Fruit fly (Drosophila melanogaster) whole organism, embryonic: ENCODE measurements around the gene Dpy-30L1.

Experiments
- Ada2b ChIP-seq: fragments of 200-800 bp; sonication (Bioruptor generic); IDR thresholded peaks from 2 replicates; pipeline ENCODE4 v1.3.6; 2022; ENCODE audit warnings: missing biosample characterization, missing genetic modification characterization
- Aef1 ChIP-seq: fragments of 200-800 bp; sonication (Bioruptor generic); IDR thresholded peaks from 3 replicates; pipeline ENCODE4 v1.3.6; 2022; ENCODE audit warnings: missing biosample characterization, missing genetic modification characterization
- Atf3 ChIP-seq: fragments of 200-800 bp; sonication (Bioruptor generic); optimal IDR thresholded peaks from 3 replicates; lab custom pipeline; 2016; ENCODE audit warnings: missing biosample characterization, missing genetic modification characterization
- Awh ChIP-seq: fragments of 200-800 bp; sonication (Bioruptor generic); IDR thresholded peaks from 2 replicates; pipeline ENCODE4, ENCODE4 v1.3.6; 2022; ENCODE audit warnings: missing biosample characterization, missing genetic modification characterization
- CG11504 ChIP-seq: fragments of 200-800 bp; sonication (Bioruptor generic); optimal IDR thresholded peaks from 3 replicates; lab custom pipeline; 2019; ENCODE audit warnings: missing biosample characterization, mild to moderate bottlenecking, missing genetic modification characterization, moderate library complexity
- CG13894 ChIP-seq: fragments of 200-800 bp; sonication (Bioruptor generic); optimal IDR thresholded peaks from 3 replicates; lab custom pipeline; 2018; ENCODE audit warnings: missing biosample characterization, mild to moderate bottlenecking, missing genetic modification characterization, moderate library complexity
- CG1602 ChIP-seq: fragments of 200-800 bp; sonication (Bioruptor generic); optimal IDR thresholded peaks from 3 replicates; lab custom pipeline; 2016; ENCODE audit warnings: missing biosample characterization, missing genetic modification characterization
- CG1647 ChIP-seq: fragments of 200-800 bp; sonication (Bioruptor generic); optimal IDR thresholded peaks from 3 replicates; lab custom pipeline; 2016; ENCODE audit warnings: missing biosample characterization, missing genetic modification characterization
- CG1792 ChIP-seq: fragments of 200-800 bp; sonication (Bioruptor generic); optimal IDR thresholded peaks from 2 replicates; lab custom pipeline; 2016; ENCODE audit warnings: missing biosample characterization, missing genetic modification characterization
- CG18476 ChIP-seq: fragments of 200-800 bp; sonication (Bioruptor generic); optimal IDR thresholded peaks from 2 replicates; lab custom pipeline; 2016; ENCODE audit warnings: missing biosample characterization, mild to moderate bottlenecking, missing genetic modification characterization
- CG2120 ChIP-seq: fragments of 200-800 bp; sonication (Bioruptor generic); optimal IDR thresholded peaks from 3 replicates; lab custom pipeline; 2016; ENCODE audit warnings: missing biosample characterization, missing genetic modification characterization
- CG2199 ChIP-seq: fragments of 200-800 bp; sonication (Bioruptor generic); IDR thresholded peaks from 3 replicates; pipeline ENCODE4 v1.3.6; 2022; ENCODE audit warnings: missing biosample characterization, missing genetic modification characterization
- CG30403 ChIP-seq: fragments of 200-800 bp; sonication (Bioruptor generic); optimal IDR thresholded peaks from 3 replicates; lab custom pipeline; 2016; ENCODE audit warnings: missing biosample characterization, missing genetic modification characterization
- CG32767 ChIP-seq: fragments of 200-800 bp; sonication (Bioruptor generic); IDR thresholded peaks from 2 replicates; pipeline ENCODE4 v1.3.6; 2022; ENCODE audit warnings: missing biosample characterization, missing genetic modification characterization
- CG32772 ChIP-seq: fragments of 200-800 bp; sonication (Bioruptor generic); IDR thresholded peaks from 2 replicates; pipeline ENCODE4 v1.3.6; 2022; ENCODE audit warnings: missing biosample characterization, missing genetic modification characterization
- CG34422 ChIP-seq: fragments of 200-800 bp; sonication (Bioruptor generic); IDR thresholded peaks from 3 replicates; pipeline ENCODE4 v1.3.6; 2022; ENCODE audit warnings: missing biosample characterization, missing genetic modification characterization
- CG6689 ChIP-seq: fragments of 200-800 bp; sonication (Bioruptor generic); IDR thresholded peaks from 2 replicates; pipeline ENCODE4 v1.3.6; 2022; ENCODE audit warnings: missing biosample characterization, missing genetic modification characterization
- CG6813 ChIP-seq: fragments of 200-800 bp; sonication (Bioruptor generic); optimal IDR thresholded peaks from 2 replicates; lab custom pipeline; 2017; ENCODE audit warnings: missing biosample characterization, missing genetic modification characterization, mild to moderate bottlenecking, moderate library complexity, missing genetic modification reagents
- CG7786 ChIP-seq: fragments of 200-800 bp; sonication (Bioruptor generic); optimal IDR thresholded peaks from 2 replicates; lab custom pipeline; 2016; ENCODE audit warnings: missing biosample characterization, missing genetic modification characterization
- CG8089 ChIP-seq: fragments of 200-800 bp; sonication (Bioruptor generic); optimal IDR thresholded peaks from 3 replicates; lab custom pipeline; 2016; ENCODE audit warnings: missing biosample characterization, missing genetic modification characterization
- CTCF ChIP-seq: fragments of 200-800 bp; sonication (Bioruptor generic); optimal IDR thresholded peaks from 2 replicates; lab custom pipeline; 2017; ENCODE audit warnings: missing biosample characterization, mild to moderate bottlenecking, missing genetic modification characterization, moderate library complexity
- Chrac-16 ChIP-seq: fragments of 200-800 bp; sonication (Bioruptor generic); optimal IDR thresholded peaks from 3 replicates; lab custom pipeline; 2016; ENCODE audit warnings: missing biosample characterization, missing genetic modification characterization
- CrebB ChIP-seq: fragments of 200-800 bp; sonication (Bioruptor generic); optimal IDR thresholded peaks from 3 replicates; lab custom pipeline; 2018; ENCODE audit warnings: missing biosample characterization, mild to moderate bottlenecking, missing genetic modification characterization
- D ChIP-seq, 2 experiments: fragments of 200-800 bp in 1 of 2; fragments of >200 bp in 1 of 2; sonication (Bioruptor generic) in 1 of 2; optimal IDR thresholded peaks; 2 replicates in 1 of 2; 3 replicates in 1 of 2; lab custom pipeline; 2017; ENCODE audit warnings: mild to moderate bottlenecking in 1 of 2, missing biosample characterization in 1 of 2, missing genetic modification characterization in 1 of 2, missing genetic modification reagents in 1 of 2
- GATAe ChIP-seq: fragments of 200-800 bp; sonication (Bioruptor generic); conservative IDR thresholded peaks from 2 replicates; pipeline ENCODE4 v1.3.6; 2022; ENCODE audit warnings: missing biosample characterization, missing genetic modification characterization
- HLH4C ChIP-seq: fragments of 200-800 bp; sonication (Bioruptor generic); IDR thresholded peaks from 3 replicates; pipeline ENCODE4 v1.3.6; 2022; ENCODE audit warnings: missing biosample characterization, missing genetic modification characterization; ENCODE audit not compliant: partially characterized antibody
- Hr78 ChIP-seq, 2 experiments: fragments of 200-800 bp in 1 of 2; fragments of >200 bp in 1 of 2; sonication (Bioruptor generic) in 1 of 2; optimal IDR thresholded peaks; 2 replicates each; lab custom pipeline; 2017 to 2019; ENCODE audit warnings: missing biosample characterization in 2 of 2, missing genetic modification characterization in 2 of 2, mild to moderate bottlenecking in 1 of 2, moderate library complexity in 1 of 2
- Optix ChIP-seq: fragments of 200-800 bp; sonication (Bioruptor generic); IDR thresholded peaks from 3 replicates; pipeline ENCODE4 v1.3.6; 2022; ENCODE audit warnings: missing biosample characterization, missing genetic modification characterization
- ap ChIP-seq: fragments of 200-800 bp; sonication (Bioruptor generic); IDR thresholded peaks from 2 replicates; pipeline ENCODE4 v1.3.6; 2022; ENCODE audit warnings: missing biosample characterization, missing genetic modification characterization
- ara ChIP-seq: fragments of 200-800 bp; sonication (Bioruptor generic); IDR thresholded peaks from 2 replicates; pipeline ENCODE4 v1.3.6; 2022; ENCODE audit warnings: missing biosample characterization, missing genetic modification characterization
- bsh ChIP-seq, 2 experiments: fragments of 200-800 bp; sonication (Bioruptor generic); optimal IDR thresholded peaks; 2 replicates each; lab custom pipeline; 2017 to 2018; ENCODE audit warnings: mild to moderate bottlenecking in 2 of 2, missing biosample characterization in 2 of 2, missing genetic modification characterization in 2 of 2, moderate library complexity in 1 of 2
- cad ChIP-seq: fragments of >200 bp; optimal IDR thresholded peaks from 2 replicates; lab custom pipeline; 2017; ENCODE audit warnings: missing biosample characterization, missing genetic modification characterization
- cas ChIP-seq: fragments of 200-800 bp; sonication (Bioruptor generic); IDR thresholded peaks from 2 replicates; pipeline ENCODE4 v1.3.6; 2022; ENCODE audit warnings: missing biosample characterization, missing genetic modification characterization
- crp ChIP-seq, 2 experiments: fragments of 200-800 bp; sonication (Bioruptor generic); optimal IDR thresholded peaks; 2 replicates in 1 of 2; 3 replicates in 1 of 2; lab custom pipeline; 2017; ENCODE audit warnings: missing biosample characterization in 2 of 2, missing genetic modification characterization in 2 of 2, mild to moderate bottlenecking in 1 of 2, moderate library complexity in 1 of 2
- dmrt99B ChIP-seq: fragments of 200-800 bp; sonication (Bioruptor generic); optimal IDR thresholded peaks from 2 replicates; lab custom pipeline; 2018; ENCODE audit warnings: missing biosample characterization, mild to moderate bottlenecking, missing genetic modification characterization, moderate library complexity
- gcm2 ChIP-seq: fragments of 200-800 bp; sonication (Bioruptor generic); optimal IDR thresholded peaks from 2 replicates; lab custom pipeline; 2016; ENCODE audit warnings: missing biosample characterization, missing genetic modification characterization
- gfzf ChIP-seq: fragments of 200-800 bp; sonication (Bioruptor generic); optimal IDR thresholded peaks from 2 replicates; lab custom pipeline; 2016; ENCODE audit warnings: missing biosample characterization, mild to moderate bottlenecking, missing genetic modification characterization, moderate library complexity
- gsb ChIP-seq: fragments of 200-800 bp; sonication (Bioruptor generic); IDR thresholded peaks from 2 replicates; pipeline ENCODE4 v1.3.6; 2022; ENCODE audit warnings: missing biosample characterization, missing genetic modification characterization
- ken ChIP-seq: fragments of 200-800 bp; sonication (Bioruptor generic); IDR thresholded peaks from 3 replicates; pipeline ENCODE4 v1.3.6; 2022; ENCODE audit warnings: missing biosample characterization, missing genetic modification characterization
- lab ChIP-seq: fragments of 200-800 bp; sonication (Bioruptor generic); optimal IDR thresholded peaks from 3 replicates; lab custom pipeline; 2017; ENCODE audit warnings: missing biosample characterization, missing genetic modification characterization, mild to moderate bottlenecking, moderate library complexity, missing genetic modification reagents
- mld ChIP-seq: fragments of 200-800 bp; sonication (Bioruptor generic); IDR thresholded peaks from 3 replicates; pipeline ENCODE4 v1.3.6; 2022; ENCODE audit warnings: missing biosample characterization, missing genetic modification characterization; ENCODE audit not compliant: partially characterized antibody
- repo ChIP-seq: fragments of 200-800 bp; sonication (Bioruptor generic); optimal IDR thresholded peaks from 2 replicates; lab custom pipeline; 2016; ENCODE audit warnings: missing biosample characterization, missing genetic modification characterization
- row ChIP-seq: fragments of 200-800 bp; sonication (Bioruptor generic); IDR thresholded peaks from 3 replicates; pipeline ENCODE4 v1.3.6; 2022; ENCODE audit warnings: missing biosample characterization, missing genetic modification characterization
- slbo ChIP-seq: fragments of 200-800 bp; sonication (Bioruptor generic); IDR thresholded peaks from 2 replicates; pipeline ENCODE4 v1.3.6; 2022; ENCODE audit warnings: missing biosample characterization, missing genetic modification characterization
- slp2 ChIP-seq: fragments of 200-800 bp; sonication (Bioruptor generic); optimal IDR thresholded peaks from 2 replicates; lab custom pipeline; 2016; ENCODE audit warnings: missing biosample characterization, missing genetic modification characterization
- sqz ChIP-seq: fragments of 200-800 bp; sonication (Bioruptor generic); optimal IDR thresholded peaks from 3 replicates; lab custom pipeline; 2018; ENCODE audit warnings: missing biosample characterization, mild to moderate bottlenecking, missing genetic modification characterization
- sr ChIP-seq: fragments of 200-800 bp; sonication (Bioruptor generic); IDR thresholded peaks from 3 replicates; pipeline ENCODE4 v1.3.6; 2022; ENCODE audit warnings: missing biosample characterization, missing genetic modification characterization
- stwl ChIP-seq: fragments of 200-800 bp; sonication (Bioruptor generic); optimal IDR thresholded peaks from 3 replicates; lab custom pipeline; 2018; ENCODE audit warnings: missing biosample characterization, mild to moderate bottlenecking, missing genetic modification characterization, moderate library complexity
- tx ChIP-seq: fragments of 200-800 bp; sonication (Bioruptor generic); optimal IDR thresholded peaks from 2 replicates; lab custom pipeline; 2016; ENCODE audit warnings: missing biosample characterization, missing genetic modification characterization
- zen ChIP-seq: fragments of 200-800 bp; sonication (Bioruptor generic); optimal IDR thresholded peaks from 3 replicates; lab custom pipeline; 2018; ENCODE audit warnings: missing biosample characterization, mild to moderate bottlenecking, missing genetic modification characterization, moderate library complexity
- zen2 ChIP-seq: fragments of 200-800 bp; sonication (Bioruptor generic); IDR thresholded peaks from 3 replicates; pipeline ENCODE4 v1.3.6; 2022; ENCODE audit warnings: missing biosample characterization, missing genetic modification characterization; ENCODE audit not compliant: partially characterized antibody

Gene Dpy-30L1

dm6 chr2L:10767597-10768188 is 35.2 kb downstream of the Dpy-30L1 start, which contains the start of gene Ubc2 (continued):
- TF ChIP-seq Awh (GFP tag; lab: Robert Waterston, UW) (no peak), CG18476 (GFP tag; lab: Kevin White, UChicago) (no peak), HLH4C (peak; percentile 83), CG32767 (GFP tag; lab: Robert Waterston, UW) (no peak), gfzf (GFP tag; lab: Kevin White, UChicago) (peak; percentile 46), bsh (GFP tag; optimal IDR thresholded peaks at IDR 0.05; lab: Kevin White, UChicago) (no peak), GATAe (GFP tag; lab: Robert Waterston, UW) (no peak), sqz (GFP tag; lab: Kevin White, UChicago) (peak; percentile 14), CG1647 (GFP tag; lab: Kevin White, UChicago) (no peak), gcm2 (GFP tag; lab: Kevin White, UChicago) (no peak), D (optimal IDR thresholded peaks at IDR 0.05; lab: Kevin White, UChicago) (no peak), D (GFP tag; optimal IDR thresholded peaks at IDR 0.05; lab: Kevin White, UChicago) (no peak), row (GFP tag; lab: Robert Waterston, UW) (peak; percentile 57), crp (GFP tag; optimal IDR thresholded peaks at IDR 0.05; lab: Kevin White, UChicago) (peak in 1 of 2 experiments; percentile 61), slbo (peak; percentile 50), CG34422 (GFP tag; lab: Robert Waterston, UW) (peak; percentile 46; the same call in 1 of the 3 replicates), zen2 (GFP tag; lab: Robert Waterston, UW) (peak; percentile 65), Atf3 (GFP tag; lab: Kevin White, UChicago) (no peak), CrebB (tag; lab: Kevin White, UChicago) (no peak), Chrac-16 (GFP tag; lab: Kevin White, UChicago) (no peak), CG6813 (GFP tag; lab: Kevin White, UChicago) (no peak), CG2199 (GFP tag; lab: Robert Waterston, UW) (no peak), Optix (GFP tag; lab: Robert Waterston, UW) (no peak), CG1792 (no peak), CG2120 (peak; percentile 66), cad (GFP tag; lab: Kevin White, UChicago) (peak; percentile 48), Aef1 (no peak), tx (GFP tag; lab: Kevin White, UChicago) (no peak), sr (GFP tag; lab: Robert Waterston, UW) (no peak), CG6689 (no peak), ken (GFP tag; lab: Robert Waterston, UW) (0 out of 3 replicates have a peak, but pooled peaks have one; percentile 23), CG13894 (no peak), slp2 (GFP tag; lab: Kevin White, UChicago) (no peak), Ada2b (GFP tag; lab: Robert Waterston, UW) (no peak), mld (peak; percentile 67; the same call in 2 of the 3 replicates), CG30403 (GFP tag; lab: Kevin White, UChicago) (peak; percentile 37), ara (GFP tag; lab: Robert Waterston, UW) (no peak), gsb (GFP tag; lab: Robert Waterston, UW) (no peak), zen (tag; lab: Kevin White, UChicago) (no peak), CG1602 (GFP tag; lab: Kevin White, UChicago) (no peak), CG11504 (no peak), lab (no peak), Hr78 (GFP tag; optimal IDR thresholded peaks at IDR 0.05; lab: Kevin White, UChicago) (no peak), stwl (tag; lab: Kevin White, UChicago) (peak; percentile 95), cas (no peak), CG8089 (GFP tag; lab: Kevin White, UChicago) (no peak), ap (GFP tag; lab: Robert Waterston, UW) (no peak), CG32772 (GFP tag; lab: Robert Waterston, UW) (no peak), CG7786 (GFP tag; lab: Kevin White, UChicago) (peak; percentile 10), repo (GFP tag; lab: Kevin White, UChicago) (no peak), dmrt99B (no peak), CTCF (no peak)
